Fruit fly (Drosophila melanogaster) whole organism, pupa: ENCODE data around the gene br.

Experiments
- CG10348 ChIP-seq: fragments of 200-800 bp; sonication (Bioruptor generic); IDR thresholded peaks from 2 replicates; pipeline ENCODE4 v1.3.6; 2022; ENCODE audit warnings: missing biosample characterization, missing genetic modification characterization
- CG15710 ChIP-seq: fragments of 200-800 bp; sonication (Bioruptor generic); optimal IDR thresholded peaks from 2 replicates; lab custom pipeline; 2018; ENCODE audit warnings: missing biosample characterization, mild to moderate bottlenecking, missing genetic modification characterization, moderate library complexity
- EcR ChIP-seq: fragments of 200-800 bp; sonication (Bioruptor generic); optimal IDR thresholded peaks from 3 replicates; lab custom pipeline; 2019; ENCODE audit warnings: missing biosample characterization, missing genetic modification characterization, mild to moderate bottlenecking, moderate library complexity, missing genetic modification reagents
- Ets98B ChIP-seq: fragments of 200-800 bp; sonication (Bioruptor generic); IDR thresholded peaks from 2 replicates; pipeline ENCODE4 v1.3.6; 2022; ENCODE audit warnings: missing biosample characterization, missing genetic modification characterization
- Pif1A ChIP-seq: fragments of 200-800 bp; sonication (Bioruptor generic); optimal IDR thresholded peaks from 3 replicates; lab custom pipeline; 2016; ENCODE audit warnings: missing biosample characterization, missing genetic modification characterization

dm6 chrX:1562079-1562727 lies 12.7 kb upstream of the br start:
- TF ChIP-seq Pif1A (GFP tag; lab: Kevin White, UChicago) (no peak), Ets98B (GFP tag; lab: Robert Waterston, UW) (no peak), CG10348 (GFP tag; lab: Robert Waterston, UW) (no peak), CG15710 (tag; lab: Kevin White, UChicago) (no peak), EcR (GFP tag; lab: Kevin White, UChicago) (no peak)
